Fruit fly (Drosophila melanogaster): ENCODE data around the gene Sec16.

Gene Sec16

dm6 chrX:12582984-12583869 lies 12.6 kb upstream of the Sec16 start, which contains the start of gene Pits (continued):
- peak; percentile 87 for TF ChIP-seq ewg (GFP tag; optimal IDR thresholded peaks at IDR 0.05)
- peak; percentile 62 for TF ChIP-seq ranshi (GFP tag; IDR thresholded peaks at IDR 0.05)
- no peak for TF ChIP-seq CG4328 (GFP tag; optimal IDR thresholded peaks at IDR 0.05)
- no peak for TF ChIP-seq CkIIα-i1 (GFP tag; IDR thresholded peaks at IDR 0.05)
- no peak for TF ChIP-seq CG3995 (GFP tag; optimal IDR thresholded peaks at IDR 0.05)
- no peak; the same call in 1 of the 2 replicates for TF ChIP-seq aop (GFP tag; IDR thresholded peaks at IDR 0.05)
- peak; percentile 52 for TF ChIP-seq CG15696 (tag; optimal IDR thresholded peaks at IDR 0.05)
- 0 out of 3 replicates have a peak, but pooled peaks have one; percentile 7 for TF ChIP-seq CG11695 (GFP tag; IDR thresholded peaks at IDR 0.05)
- TF ChIP-seq stwl (tag; optimal IDR thresholded peaks at IDR 0.05): no peak
- TF ChIP-seq jing (GFP tag; optimal IDR thresholded peaks at IDR 0.05): no peak
- TF ChIP-seq Tbp (GFP tag; optimal IDR thresholded peaks at IDR 0.05): no peak
- peak; percentile 57; the same call in 1 of the 2 replicates for TF ChIP-seq CG4404 (GFP tag; IDR thresholded peaks at IDR 0.05)
- no peak for TF ChIP-seq CG7357 (GFP tag; IDR thresholded peaks at IDR 0.05)
- peak; percentile 20 for TF ChIP-seq ab (GFP tag; optimal IDR thresholded peaks at IDR 0.05)
- no peak for TF ChIP-seq tup (GFP tag; optimal IDR thresholded peaks at IDR 0.05)
- no peak for TF ChIP-seq salm (tag; optimal IDR thresholded peaks at IDR 0.05)
- TF ChIP-seq CG2875 (GFP tag; optimal IDR thresholded peaks at IDR 0.05): no peak
- TF ChIP-seq corto (GFP tag; optimal IDR thresholded peaks at IDR 0.05): no peak
- TF ChIP-seq ap (GFP tag; IDR thresholded peaks at IDR 0.05): no peak
- TF ChIP-seq CG3065 (GFP tag; optimal IDR thresholded peaks at IDR 0.05): no peak
- TF ChIP-seq pho (GFP tag; optimal IDR thresholded peaks at IDR 0.05): peak; percentile 35
- no peak for TF ChIP-seq CG7786 (GFP tag; optimal IDR thresholded peaks at IDR 0.05)
- TF ChIP-seq CG16779 (GFP tag; IDR thresholded peaks at IDR 0.05): peak; percentile 73
- peak; percentile 42 for TF ChIP-seq scrt (GFP tag; optimal IDR thresholded peaks at IDR 0.05)
- no peak for TF ChIP-seq CG3726 (GFP tag; IDR thresholded peaks at IDR 0.05)
- TF ChIP-seq Nf-YA (GFP tag; IDR thresholded peaks at IDR 0.05): no peak
- no peak for TF ChIP-seq org-1 (GFP tag; optimal IDR thresholded peaks at IDR 0.05)
- peak; percentile 70 for TF ChIP-seq sens (GFP tag)
- peak; percentile 54 for TF ChIP-seq Side (GFP tag; optimal IDR thresholded peaks at IDR 0.05)
- TF ChIP-seq ham (GFP tag; IDR thresholded peaks at IDR 0.05): no peak; the same call in 1 of the 2 replicates
- TF ChIP-seq Taf1 (GFP tag; IDR thresholded peaks at IDR 0.05): no peak
- no peak for TF ChIP-seq kay (GFP tag; optimal IDR thresholded peaks at IDR 0.05)
- peak; percentile 61 for TF ChIP-seq CG11504 (tag; optimal IDR thresholded peaks at IDR 0.05)
- no peak for TF ChIP-seq ssp (GFP tag; IDR thresholded peaks at IDR 0.05)
- TF ChIP-seq chinmo (GFP tag; IDR thresholded peaks at IDR 0.05; ENCODE audit: partially characterized antibody): peak; percentile 99
- TF ChIP-seq Dref (GFP tag; IDR thresholded peaks at IDR 0.05): peak; percentile 42; the same call in 1 of the 2 replicates
- peak; percentile 89 for TF ChIP-seq cwo (GFP tag; optimal IDR thresholded peaks at IDR 0.05)
- TF ChIP-seq dimm (GFP tag; IDR thresholded peaks at IDR 0.05): no peak
- TF ChIP-seq CG32767 (GFP tag; IDR thresholded peaks at IDR 0.05): peak; percentile 72; the same call in 1 of the 2 replicates
- peak; percentile 23 for TF ChIP-seq D19A (tag; optimal IDR thresholded peaks at IDR 0.05)
- peak; percentile 57 for TF ChIP-seq BEAF-32 (GFP tag; optimal IDR thresholded peaks at IDR 0.05)
- peak; percentile 65 for TF ChIP-seq sug (tag; optimal IDR thresholded peaks at IDR 0.05)
- TF ChIP-seq CrebB (tag; optimal IDR thresholded peaks at IDR 0.05): peak; percentile 82
- peak; percentile 11 for TF ChIP-seq CG18764 (GFP tag; optimal IDR thresholded peaks at IDR 0.05)
- no peak for TF ChIP-seq ind (GFP tag; optimal IDR thresholded peaks at IDR 0.05)
- no peak for TF ChIP-seq Gsc (GFP tag; IDR thresholded peaks at IDR 0.05)
- peak; percentile 1 for TF ChIP-seq CG17568 (GFP tag; optimal IDR thresholded peaks at IDR 0.05)
- peak; percentile 22 for TF ChIP-seq CG6254 (GFP tag; optimal IDR thresholded peaks at IDR 0.05)
- TF ChIP-seq CG8281 (tag; optimal IDR thresholded peaks at IDR 0.05): no peak
- TF ChIP-seq CG9932 (GFP tag; IDR thresholded peaks at IDR 0.05): peak; percentile 45
